Fruit fly (Drosophila melanogaster): Measurements from ENCODE around the gene CG6276.

The CG6276 gene

dm6 chr3R:15280619-15281334, 39.1 kb downstream of the CG6276 start (continued):
- TF ChIP-seq H15 (GFP tag; IDR thresholded peaks at IDR 0.05) (0 out of 3 replicates have a peak, but pooled peaks have one; percentile 44), gcm2 (GFP tag; optimal IDR thresholded peaks at IDR 0.05) (no peak), CG4282 (GFP tag; optimal IDR thresholded peaks at IDR 0.05) (no peak), CG13624 (GFP tag; optimal IDR thresholded peaks at IDR 0.05) (no peak), CG1233 (GFP tag; optimal IDR thresholded peaks at IDR 0.05) (peak; percentile 60), Scr (GFP tag; IDR thresholded peaks at IDR 0.05; ENCODE audit: partially characterized antibody) (no peak), MESR4 (GFP tag; optimal IDR thresholded peaks at IDR 0.05) (no peak), CG2202 (tag; optimal IDR thresholded peaks at IDR 0.05) (peak; percentile 67), dati (GFP tag; IDR thresholded peaks at IDR 0.05) (no peak), ewg (GFP tag; optimal IDR thresholded peaks at IDR 0.05) (peak; percentile 54), CG12942 (GFP tag; optimal IDR thresholded peaks at IDR 0.05) (peak; percentile 53), CG10274 (GFP tag; optimal IDR thresholded peaks at IDR 0.05) (no peak), bab2 (GFP tag; optimal IDR thresholded peaks at IDR 0.05) (no peak), maf-S (GFP tag; optimal IDR thresholded peaks at IDR 0.05) (no peak), Aef1 (GFP tag; IDR thresholded peaks at IDR 0.05) (no peak), HLH54F (GFP tag; optimal IDR thresholded peaks at IDR 0.05) (no peak), CG8765 (GFP tag; IDR thresholded peaks at IDR 0.05) (no peak), Sox102F (GFP tag; optimal IDR thresholded peaks at IDR 0.05) (peak; percentile 78), gcm (GFP tag; optimal IDR thresholded peaks at IDR 0.05) (peak; percentile 64), CG12744 (GFP tag; optimal IDR thresholded peaks at IDR 0.05) (no peak), CG42726 (GFP tag; IDR thresholded peaks at IDR 0.05; ENCODE audit: partially characterized antibody) (no peak), Sin3A (optimal IDR thresholded peaks at IDR 0.05) (no peak), phol (tag; optimal IDR thresholded peaks at IDR 0.05) (peak; percentile 89), slou (GFP tag; optimal IDR thresholded peaks at IDR 0.05) (no peak), mirr (GFP tag; optimal IDR thresholded peaks at IDR 0.05) (no peak), Bdp1 (GFP tag; optimal IDR thresholded peaks at IDR 0.05) (peak; percentile 6), CG12155 (GFP tag; optimal IDR thresholded peaks at IDR 0.05) (peak; percentile 47), nom (GFP tag; optimal IDR thresholded peaks at IDR 0.05) (no peak), CG15696 (tag; optimal IDR thresholded peaks at IDR 0.05) (peak; percentile 54), CG4617 (GFP tag; optimal IDR thresholded peaks at IDR 0.05; ENCODE audit: borderline replicate concordance) (no peak), Asciz (GFP tag; optimal IDR thresholded peaks at IDR 0.05) (peak; percentile 59), trh (GFP tag; optimal IDR thresholded peaks at IDR 0.05) (peak; percentile 41), Hr39 (optimal IDR thresholded peaks at IDR 0.05) (no peak), CG17802 (tag; optimal IDR thresholded peaks at IDR 0.05) (peak; percentile 7), ase (GFP tag; IDR thresholded peaks at IDR 0.05) (no peak), CG2678 (tag; optimal IDR thresholded peaks at IDR 0.05) (peak; percentile 87), CG17612 (GFP tag; IDR thresholded peaks at IDR 0.05) (no peak), Fer2 (tag; optimal IDR thresholded peaks at IDR 0.05) (no peak), CG2120 (GFP tag; optimal IDR thresholded peaks at IDR 0.05) (peak; percentile 32), ro (GFP tag; IDR thresholded peaks at IDR 0.05) (no peak), dmrt99B (tag; optimal IDR thresholded peaks at IDR 0.05) (peak; percentile 83), bowl (GFP tag; IDR thresholded peaks at IDR 0.05) (no peak), NC2β (GFP tag; optimal IDR thresholded peaks at IDR 0.05) (no peak), vfl (GFP tag; optimal IDR thresholded peaks at IDR 0.05) (no peak), chinmo (GFP tag; IDR thresholded peaks at IDR 0.05; ENCODE audit: partially characterized antibody) (no peak), knrl (GFP tag; IDR thresholded peaks at IDR 0.05; ENCODE audit: partially characterized antibody) (no peak), CoRest (tag; optimal IDR thresholded peaks at IDR 0.05) (peak; percentile 88), Adf1 (GFP tag; IDR thresholded peaks at IDR 0.05) (no peak), amos (GFP tag; IDR thresholded peaks at IDR 0.05; ENCODE audit: partially characterized antibody) (no peak), aop (GFP tag; IDR thresholded peaks at IDR 0.05) (no peak), jigr1 (GFP tag; IDR thresholded peaks at IDR 0.05) (no peak)

Measured in whole organism, embryonic.